Worm (Caenorhabditis elegans) whole organism, L3 larva: ENCODE measurements around the gene inf-1.
A peak's percentile ranks its signal among the peaks of the same experiment; 100 is the strongest.

Experiments
- ama-1 ChIP-seq: fragments of 150-350 bp; optimal IDR thresholded peaks from 2 replicates; lab custom pipeline; 2018
- ceh-9 ChIP-seq: sonication (generic microtip); optimal IDR thresholded peaks from 2 replicates; lab custom pipeline; 2018; ENCODE audit warnings: missing biosample characterization, missing genetic modification characterization
- daf-12 ChIP-seq: fragments of 150-350 bp; optimal IDR thresholded peaks from 2 replicates; lab custom pipeline; 2014; ENCODE audit warnings: missing biosample characterization, missing genetic modification reagents, missing genetic modification characterization
- elt-2 ChIP-seq: sonication (generic microtip); optimal IDR thresholded peaks from 2 replicates; lab custom pipeline; 2016; ENCODE audit warnings: missing genetic modification reagents, mild to moderate bottlenecking, missing genetic modification characterization, missing compliant biosample characterization
- elt-3 ChIP-seq, 3 experiments: fragments of 150-350 bp in 1 of 3; sonication (generic microtip) in 2 of 3; optimal IDR thresholded peaks; 2 replicates in 2 of 3; 4 replicates in 1 of 3; lab custom pipeline; 2014 to 2017; ENCODE audit warnings: missing biosample characterization in 3 of 3, missing genetic modification characterization in 3 of 3
- lin-15B ChIP-seq: fragments of 150-350 bp; optimal IDR thresholded peaks from 2 replicates; lab custom pipeline; 2014; ENCODE audit warnings: missing biosample characterization, missing genetic modification characterization
- lin-39 ChIP-seq: fragments of 150-350 bp; optimal IDR thresholded peaks from 2 replicates; lab custom pipeline; 2018; ENCODE audit warnings: missing biosample characterization, missing genetic modification reagents, missing genetic modification characterization
- nfya-1 ChIP-seq: sonication (generic microtip); optimal IDR thresholded peaks from 2 replicates; lab custom pipeline; 2017; ENCODE audit warnings: missing genetic modification characterization, mild to moderate bottlenecking, missing compliant biosample characterization, antibody characterized with exemption, moderate library complexity; ENCODE audit not compliant: insufficient read depth
- nhr-12 ChIP-seq: fragments of 150-350 bp; optimal IDR thresholded peaks from 2 replicates; lab custom pipeline; 2014; ENCODE audit warnings: missing biosample characterization, missing genetic modification characterization
- nhr-237 ChIP-seq: fragments of 150-350 bp; optimal IDR thresholded peaks from 2 replicates; lab custom pipeline; 2014; ENCODE audit warnings: missing biosample characterization, missing genetic modification characterization
- nhr-77 ChIP-seq: fragments of 150-350 bp; optimal IDR thresholded peaks from 2 replicates; lab custom pipeline; 2014; ENCODE audit warnings: missing biosample characterization, missing genetic modification characterization
- unc-62 ChIP-seq: fragments of 150-350 bp; sonication (generic microtip); optimal IDR thresholded peaks from 4 replicates; lab custom pipeline; 2014; ENCODE audit warnings: missing biosample characterization, missing genetic modification reagents, missing genetic modification characterization
- ztf-11 ChIP-seq: fragments of 150-350 bp; optimal IDR thresholded peaks from 2 replicates; lab custom pipeline; 2014; ENCODE audit warnings: missing biosample characterization, missing genetic modification characterization

DNA sequence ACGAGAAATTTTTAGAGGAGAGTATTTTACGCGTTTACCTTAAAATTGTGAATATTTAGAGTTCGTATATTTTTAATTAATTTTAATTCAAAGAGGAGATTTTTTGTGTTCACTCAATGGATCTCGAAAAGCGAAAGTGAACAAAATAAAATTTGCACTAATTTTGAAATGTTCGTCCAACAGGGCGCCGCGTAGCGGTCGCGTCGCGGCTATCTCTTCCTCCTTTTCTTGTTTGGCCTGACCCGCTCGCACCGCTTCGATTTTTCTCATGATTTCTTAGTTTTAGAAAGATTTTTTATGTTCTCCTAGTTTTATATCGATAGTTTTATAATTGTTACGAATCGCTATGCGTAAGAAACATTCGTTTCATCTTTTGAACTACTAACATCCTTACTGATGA lies 21.5 kb downstream of the inf-1 start:
- TF ChIP-seq lin-15B (tag; lab: Kevin White, UChicago), result no peak
- TF ChIP-seq nhr-237, result no peak
- no peak for TF ChIP-seq ztf-11 (tag; lab: Kevin White, UChicago)
- TF ChIP-seq elt-2 (tag; lab: Kevin White, UChicago), result no peak
- no peak for TF ChIP-seq ceh-9
- TF ChIP-seq daf-12 (tag; lab: Kevin White, UChicago), result no peak
- TF ChIP-seq nhr-12 (tag; lab: Kevin White, UChicago), result no peak
- no peak for TF ChIP-seq lin-39 (tag; lab: Kevin White, UChicago)
- peak; percentile 7 for TF ChIP-seq ama-1 (lab: Kevin White, UChicago)
- no peak for TF ChIP-seq unc-62 (GFP tag; lab: Kevin White, UChicago)
- TF ChIP-seq nfya-1, result peak; percentile 51
- no peak for TF ChIP-seq elt-3 (tag; optimal IDR thresholded peaks at IDR 0.05; lab: Kevin White, UChicago)
- TF ChIP-seq nhr-77 (tag; lab: Kevin White, UChicago), result no peak
